Worm (Caenorhabditis elegans): ENCODE results near the gene Y44A6D.6.

The Y44A6D.6 gene

ce11 chrV:20845524-20846208 lies 38.5 kb downstream of the Y44A6D.6 start, which contains the start of the genes F31D4.2 and fkb-6 (continued):
- TF ChIP-seq rcor-1 (GFP tag; IDR thresholded peaks at IDR 0.05) = peak; percentile 79
- no peak for TF ChIP-seq ceh-58 (GFP tag; IDR thresholded peaks at IDR 0.05)
- TF ChIP-seq ceh-40 (GFP tag; IDR thresholded peaks at IDR 0.05) = no peak
- no peak for TF ChIP-seq ztf-28 (GFP tag; IDR thresholded peaks at IDR 0.05)
- TF ChIP-seq tbp1 (GFP tag; optimal IDR thresholded peaks at IDR 0.05) = peak; percentile 58
- TF ChIP-seq snpc-3.4 (tag; optimal IDR thresholded peaks at IDR 0.05) = peak; percentile 49
- peak; percentile 18 for TF ChIP-seq snpc-1.1 (tag; optimal IDR thresholded peaks at IDR 0.05; ENCODE audit: insufficient read depth)
- peak; percentile 20 for TF ChIP-seq tlf-1 (GFP tag; optimal IDR thresholded peaks at IDR 0.05)
- TF ChIP-seq C06A6.2 (GFP tag; conservative IDR thresholded peaks at IDR 0.05) = no peak
- no peak for TF ChIP-seq nhr-27 (tag; optimal IDR thresholded peaks at IDR 0.05)
- no peak for TF ChIP-seq xnd-1 (tag; optimal IDR thresholded peaks at IDR 0.05)
- TF ChIP-seq akir-1 (GFP tag; optimal IDR thresholded peaks at IDR 0.05) = no peak
- no peak for TF ChIP-seq Y79H2A.3 (GFP tag; conservative IDR thresholded peaks at IDR 0.05)
- peak; percentile 26 for TF ChIP-seq athp-1 (tag; optimal IDR thresholded peaks at IDR 0.05)
- peak; percentile 30 for TF ChIP-seq rpc-1 (optimal IDR thresholded peaks at IDR 0.05)
- TF ChIP-seq rpc-1 (tag; optimal IDR thresholded peaks at IDR 0.05) = no peak
- no peak for TF ChIP-seq nhr-120 (GFP tag; IDR thresholded peaks at IDR 0.05)
- TF ChIP-seq die-1 (tag; optimal IDR thresholded peaks at IDR 0.05) = no peak
- TF ChIP-seq B0261.1 (tag; optimal IDR thresholded peaks at IDR 0.05) = no peak
- peak; percentile 88 for TF ChIP-seq lsl-1 (GFP tag; optimal IDR thresholded peaks at IDR 0.05)
- TF ChIP-seq F55B11.4 (tag; optimal IDR thresholded peaks at IDR 0.05; ENCODE audit: borderline replicate concordance, insufficient read depth) = no peak
- no peak for TF ChIP-seq cebp-1 (GFP tag; IDR thresholded peaks at IDR 0.05)
- peak; percentile 59 for TF ChIP-seq cebp-1 (tag; optimal IDR thresholded peaks at IDR 0.05)
- no peak for TF ChIP-seq nhr-179 (tag; optimal IDR thresholded peaks at IDR 0.05)
- TF ChIP-seq lin-26 (GFP tag; IDR thresholded peaks at IDR 0.05) = no peak
- TF ChIP-seq mcd-1 (GFP tag; IDR thresholded peaks at IDR 0.05) = peak; percentile 70
- no peak for TF ChIP-seq egl-18 (GFP tag; IDR thresholded peaks at IDR 0.05)
- no peak for TF ChIP-seq mes-4 (tag; optimal IDR thresholded peaks at IDR 0.05)
- peak; percentile 53; the same call in 1 of the 2 replicates for TF ChIP-seq ekl-4 (GFP tag; IDR thresholded peaks at IDR 0.05)
- TF ChIP-seq madf-6 (GFP tag; IDR thresholded peaks at IDR 0.05) = peak; percentile 72
- peak; percentile 63 for TF ChIP-seq ceh-27 (GFP tag; optimal IDR thresholded peaks at IDR 0.05)
- peak; percentile 46; the same call in 1 of the 2 replicates for TF ChIP-seq ceh-91 (GFP tag; IDR thresholded peaks at IDR 0.05)

- no peak for TF ChIP-seq rec-8 (tag; optimal IDR thresholded peaks at IDR 0.05)
- TF ChIP-seq Y67H2A.10 (GFP tag; conservative IDR thresholded peaks at IDR 0.05) = no peak
- no peak; the same call in 1 of the 2 replicates for TF ChIP-seq Y56A3A.18 (GFP tag; IDR thresholded peaks at IDR 0.05)
- peak; percentile 59; the same call in 1 of the 2 replicates for TF ChIP-seq lin-26 (GFP tag; IDR thresholded peaks at IDR 0.05)
- TF ChIP-seq nfyb-1 (GFP tag; IDR thresholded peaks at IDR 0.05) = peak; percentile 70
- no peak for TF ChIP-seq cebp-1 (GFP tag; IDR thresholded peaks at IDR 0.05)
- peak; percentile 36 for TF ChIP-seq cebp-1 (tag; optimal IDR thresholded peaks at IDR 0.05)
- no peak for TF ChIP-seq sptf-2 (GFP tag; optimal IDR thresholded peaks at IDR 0.05)
- TF ChIP-seq efl-1 (GFP tag; optimal IDR thresholded peaks at IDR 0.05) = no peak
- TF ChIP-seq madf-8 (GFP tag; conservative IDR thresholded peaks at IDR 0.05) = no peak
- TF ChIP-seq snpc-1.3 (tag; optimal IDR thresholded peaks at IDR 0.05; ENCODE audit: insufficient read depth) = no peak
- no peak for TF ChIP-seq ceh-58 (GFP tag; IDR thresholded peaks at IDR 0.05)
- no peak for TF ChIP-seq attf-5 (GFP tag; optimal IDR thresholded peaks at IDR 0.05)
- TF ChIP-seq hlh-26 (GFP tag; conservative IDR thresholded peaks at IDR 0.05) = no peak
- 0 out of 2 replicates have a peak, but pooled peaks have one; percentile 39 for TF ChIP-seq Y79H2A.3 (GFP tag; conservative IDR thresholded peaks at IDR 0.05)
- TF ChIP-seq ccch-3 (GFP tag; optimal IDR thresholded peaks at IDR 0.05) = no peak
- no peak for TF ChIP-seq aptf-3 (GFP tag; IDR thresholded peaks at IDR 0.05)
- TF ChIP-seq F23B12.7 (tag; optimal IDR thresholded peaks at IDR 0.05; ENCODE audit: insufficient read depth) = peak; percentile 56
- TF ChIP-seq ztf-25 (GFP tag; IDR thresholded peaks at IDR 0.05) = no peak
- TF ChIP-seq bed-1 (GFP tag; IDR thresholded peaks at IDR 0.05) = no peak
Observed at ce11 chrV:20847743-20848229, 40.6 kb downstream of the Y44A6D.6 start.

Data from whole organism, young adult.